Worm (Caenorhabditis elegans): ENCODE results near the gene Y54G2A.15.

Y54G2A.15 gene

DNA sequence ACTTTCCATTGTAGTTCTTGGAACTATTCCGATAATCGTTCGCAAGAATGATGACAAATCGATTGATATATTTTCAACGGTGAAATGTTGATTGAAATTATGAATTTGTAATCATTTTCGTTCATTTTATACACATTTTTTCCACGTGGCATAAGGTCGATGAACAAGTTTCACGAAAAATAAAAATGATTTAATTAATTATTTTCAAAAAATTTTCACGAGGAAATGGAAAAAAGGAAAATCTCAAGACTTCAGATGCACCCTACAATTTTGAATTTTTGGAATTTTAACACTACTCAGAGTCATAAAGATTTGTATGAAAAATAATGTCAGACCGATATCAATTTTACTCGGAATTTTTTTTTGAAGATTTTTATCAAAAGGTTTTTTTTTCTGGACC, 24.1 kb downstream of the Y54G2A.15 start, which contains the start of gene Y54G2A.13:
Gene Y54G2A.13 (minus strand): TSS at position 101 of the 400 bp plus-strand sequence.
- TF ChIP-seq lin-13 (GFP tag; optimal IDR thresholded peaks at IDR 0.05) = no peak
- TF ChIP-seq unc-30 (tag; optimal IDR thresholded peaks at IDR 0.05) = no peak
- no peak for TF ChIP-seq sup-37 (GFP tag; optimal IDR thresholded peaks at IDR 0.05)
- no peak for TF ChIP-seq nhr-20 (tag; optimal IDR thresholded peaks at IDR 0.05)
- TF ChIP-seq egl-27 (tag; optimal IDR thresholded peaks at IDR 0.05) = no peak
- TF ChIP-seq nhr-19 (GFP tag; conservative IDR thresholded peaks at IDR 0.05) = no peak
- TF ChIP-seq nhr-237 (tag; optimal IDR thresholded peaks at IDR 0.05) = no peak
- TF ChIP-seq ceh-8 (GFP tag; optimal IDR thresholded peaks at IDR 0.05) = no peak
- TF ChIP-seq xbp-1 (tag; optimal IDR thresholded peaks at IDR 0.05) = no peak

DNA sequence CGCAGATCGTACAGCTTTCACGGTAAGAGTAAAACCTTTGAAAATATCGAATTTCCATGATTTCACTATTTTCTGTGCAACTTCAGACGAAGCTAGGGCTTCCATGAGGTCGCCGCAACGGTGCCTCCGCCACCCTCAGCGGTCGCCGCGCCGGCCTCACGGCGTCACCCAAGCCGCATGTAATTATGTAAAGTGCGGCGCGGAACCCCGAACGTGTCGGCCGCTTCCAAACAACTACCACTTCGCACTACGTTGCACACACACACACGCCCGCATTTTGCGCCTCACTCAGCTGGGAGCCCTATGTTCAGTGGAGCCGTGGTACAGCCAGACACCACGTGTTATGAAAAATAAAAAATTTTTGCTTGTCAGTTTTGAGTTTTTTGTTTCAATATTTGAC, 26.7 kb downstream of the Y54G2A.15 start:
- TF ChIP-seq zip-4 (GFP tag; optimal IDR thresholded peaks at IDR 0.05) (no peak), jun-1 (tag; optimal IDR thresholded peaks at IDR 0.05) (no peak)

DNA sequence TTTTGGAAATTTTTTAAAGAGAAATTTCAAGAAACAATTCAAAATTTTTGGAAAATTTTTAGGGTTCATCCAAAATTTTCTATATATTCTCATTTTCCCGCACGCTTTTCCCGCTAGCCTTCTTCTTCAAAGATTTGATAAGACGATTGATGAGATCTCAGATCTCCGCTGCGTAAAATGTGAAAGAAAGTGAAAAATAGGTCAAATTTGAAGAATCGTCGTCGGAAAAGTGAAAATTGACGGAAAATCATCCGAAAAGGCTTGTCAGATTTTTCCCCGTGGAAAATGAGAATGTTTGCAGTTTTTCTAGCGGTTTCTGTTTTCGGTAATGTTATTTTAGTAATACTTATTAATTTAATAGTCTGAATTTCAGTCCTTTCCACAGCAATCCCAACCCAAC, 34.6 kb downstream of the Y54G2A.15 start, which contains the start of gene Y54G2A.76:
Gene Y54G2A.76 (plus strand): TSS at position 203 of the 400 bp plus-strand sequence.
- no peak for TF ChIP-seq fkh-8 (tag; optimal IDR thresholded peaks at IDR 0.05)
- TF ChIP-seq blmp-1 (tag; optimal IDR thresholded peaks at IDR 0.05) = peak; percentile 99

DNA sequence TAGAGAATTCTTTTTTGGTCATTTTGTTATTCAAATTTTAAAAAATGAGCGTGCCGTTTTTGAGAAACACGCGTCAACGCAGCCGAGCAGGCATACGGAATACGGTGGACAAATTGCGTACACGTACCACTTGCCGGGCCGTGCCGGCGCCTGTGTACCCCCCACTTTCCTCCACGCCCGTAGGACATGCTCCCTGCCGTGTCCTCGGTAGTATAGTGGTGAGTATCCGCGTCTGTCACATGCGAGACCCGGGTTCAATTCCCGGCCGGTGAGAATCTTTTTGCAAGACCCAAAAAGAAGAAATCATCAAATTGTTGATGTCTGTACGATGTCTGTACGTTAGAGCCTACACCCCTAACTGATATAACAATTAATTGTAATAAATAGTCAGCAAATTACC, 35.6 kb downstream of the Y54G2A.15 start:
- TF ChIP-seq zag-1 (tag; optimal IDR thresholded peaks at IDR 0.05) (no peak), fkh-8 (tag; optimal IDR thresholded peaks at IDR 0.05) (no peak), nhr-76 (tag; optimal IDR thresholded peaks at IDR 0.05) (no peak), nhr-85 (tag) (no peak), hlh-17 (GFP tag; optimal IDR thresholded peaks at IDR 0.05; ENCODE audit: borderline replicate concordance) (no peak)

DNA sequence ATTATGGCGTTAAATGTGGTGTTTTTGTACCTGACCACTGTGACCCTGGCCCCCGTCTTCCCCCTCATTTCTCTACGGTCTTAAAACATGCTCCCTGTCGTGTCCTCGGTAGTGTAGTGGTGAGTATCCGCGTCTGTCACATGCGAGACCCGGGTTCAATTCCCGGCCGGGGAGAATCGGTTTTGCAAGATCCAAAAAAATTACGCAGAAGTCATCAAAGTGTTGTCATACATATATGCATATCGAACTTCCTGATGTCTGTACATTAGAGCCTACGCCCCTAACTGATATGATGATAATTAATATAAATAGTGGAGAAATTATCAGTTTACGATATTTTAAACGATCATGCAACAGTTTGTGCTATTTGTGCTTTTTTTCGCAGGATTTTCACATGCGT, 38.3 kb downstream of the Y54G2A.15 start, which contains the start of gene Y54G2A.45:
Gene Y54G2A.45 (plus strand): TSS at position 333 of the 400 bp plus-strand sequence.
- TF ChIP-seq nhr-90 (tag; optimal IDR thresholded peaks at IDR 0.05; ENCODE audit: poor library complexity) (peak; percentile 40), dpl-1 (GFP tag; optimal IDR thresholded peaks at IDR 0.05) (peak in 1 of 3 experiments; percentile 5), Y116A8C.19 (tag; optimal IDR thresholded peaks at IDR 0.05; ENCODE audit: borderline replicate concordance) (no peak), lin-35 (GFP tag; optimal IDR thresholded peaks at IDR 0.05) (peak in 1 of 2 experiments; percentile 55), nhr-71 (tag; optimal IDR thresholded peaks at IDR 0.05) (peak; percentile 61), nhr-47 (tag; optimal IDR thresholded peaks at IDR 0.05) (peak; percentile 57), efl-1 (optimal IDR thresholded peaks at IDR 0.05) (peak in 1 of 2 experiments; percentile 32), efl-1 (GFP tag; optimal IDR thresholded peaks at IDR 0.05 in 1 of 2) (no peak), mdl-1 (tag; optimal IDR thresholded peaks at IDR 0.05) (peak in 1 of 2 experiments; percentile 28), nhr-77 (tag; optimal IDR thresholded peaks at IDR 0.05) (peak; percentile 5), nhr-20 (tag; optimal IDR thresholded peaks at IDR 0.05) (peak; percentile 40), lsy-2 (tag; optimal IDR thresholded peaks at IDR 0.05) (peak in 1 of 2 experiments; percentile 57), rnt-1 (tag; optimal IDR thresholded peaks at IDR 0.05) (peak; percentile 60), elt-2 (tag; optimal IDR thresholded peaks at IDR 0.05) (peak; percentile 64), nhr-19 (GFP tag; conservative IDR thresholded peaks at IDR 0.05) (peak; percentile 26), mef-2 (tag; optimal IDR thresholded peaks at IDR 0.05) (no peak), ceh-90 (tag; optimal IDR thresholded peaks at IDR 0.05) (no peak), egl-13 (tag; optimal IDR thresholded peaks at IDR 0.05) (peak; percentile 18), dsc-1 (tag; optimal IDR thresholded peaks at IDR 0.05) (peak; percentile 18), swsn-7 (tag; optimal IDR thresholded peaks at IDR 0.05) (peak; percentile 23), xbp-1 (tag; optimal IDR thresholded peaks at IDR 0.05) (peak; percentile 0), jun-1 (tag; optimal IDR thresholded peaks at IDR 0.05) (no peak), zip-4 (GFP tag; optimal IDR thresholded peaks at IDR 0.05) (no peak), unc-130 (tag; optimal IDR thresholded peaks at IDR 0.05) (no peak), ceh-82 (tag; optimal IDR thresholded peaks at IDR 0.05) (peak in 1 of 3 experiments; percentile 6), pqm-1 (tag; optimal IDR thresholded peaks at IDR 0.05) (peak; percentile 40), hpl-2 (GFP tag; optimal IDR thresholded peaks at IDR 0.05) (peak; percentile 1), C16A3.4 (tag; optimal IDR thresholded peaks at IDR 0.05) (peak; percentile 14), vab-15 (tag; optimal IDR thresholded peaks at IDR 0.05) (no peak), snu-23 (GFP tag; optimal IDR thresholded peaks at IDR 0.05) (peak; percentile 36)
